Worm (Caenorhabditis elegans) whole organism, early embryonic: Measurements from ENCODE around the gene ZC262.4.

Experiments
- B0310.2 ChIP-seq: sonication (generic microtip); optimal IDR thresholded peaks from 2 replicates; lab custom pipeline; 2016; ENCODE audit warnings: mild to moderate bottlenecking, missing genetic modification characterization, missing compliant biosample characterization
- F13C5.2 ChIP-seq: sonication (generic microtip); optimal IDR thresholded peaks from 2 replicates; lab custom pipeline; 2017; ENCODE audit warnings: mild to moderate bottlenecking, missing genetic modification characterization, inconsistent platforms, missing compliant biosample characterization
- aly-1 ChIP-seq: sonication (generic microtip); optimal IDR thresholded peaks from 2 replicates; lab custom pipeline; 2016; ENCODE audit warnings: missing genetic modification characterization, missing compliant biosample characterization
- ama-1 ChIP-seq: fragments of 150-350 bp; optimal IDR thresholded peaks from 2 replicates; lab custom pipeline; 2014
- ceh-13 ChIP-seq: fragments of 200-800 bp; sonication (Bioruptor generic); optimal IDR thresholded peaks from 2 replicates; lab custom pipeline; 2018; ENCODE audit warnings: mild to moderate bottlenecking, missing genetic modification characterization, missing compliant biosample characterization
- ceh-36 ChIP-seq: sonication (generic microtip); optimal IDR thresholded peaks from 2 replicates; lab custom pipeline; 2016; ENCODE audit warnings: missing genetic modification characterization, inconsistent platforms, missing compliant biosample characterization
- ets-7 ChIP-seq: sonication (generic microtip); optimal IDR thresholded peaks from 2 replicates; lab custom pipeline; 2016; ENCODE audit warnings: missing genotype, missing genetic modification characterization, missing compliant biosample characterization
- flt-1 ChIP-seq: fragments of 200-800 bp; sonication (Bioruptor generic); IDR thresholded peaks from 2 replicates; pipeline ENCODE4 v1.3.6; 2022; ENCODE audit warnings: missing genetic modification characterization, missing compliant biosample characterization
- hmbx-1 ChIP-seq: sonication (generic microtip); optimal IDR thresholded peaks from 2 replicates; lab custom pipeline; 2016; ENCODE audit warnings: mild to moderate bottlenecking, missing genetic modification characterization, missing compliant biosample characterization
- hmg-4 ChIP-seq: fragments of 200-800 bp; sonication (Bioruptor generic); optimal IDR thresholded peaks from 2 replicates; lab custom pipeline; 2018; ENCODE audit warnings: mild to moderate bottlenecking, missing genetic modification characterization, missing compliant biosample characterization
- hnd-1 ChIP-seq: sonication (generic microtip); optimal IDR thresholded peaks from 2 replicates; lab custom pipeline; 2016; ENCODE audit warnings: missing genetic modification characterization, missing compliant biosample characterization
- pes-1 ChIP-seq: fragments of 200-800 bp; sonication (Bioruptor generic); IDR thresholded peaks from 2 replicates; pipeline ENCODE4 v1.3.6; 2022; ENCODE audit warnings: missing genetic modification reagents, missing genetic modification characterization, missing compliant biosample characterization
- scrt-1 ChIP-seq: fragments of 200-800 bp; sonication (Bioruptor generic); IDR thresholded peaks from 2 replicates; pipeline ENCODE4 v1.3.6; 2022; ENCODE audit warnings: missing genetic modification characterization, missing compliant biosample characterization
- sea-1 ChIP-seq: fragments of 200-800 bp; sonication (Bioruptor generic); conservative IDR thresholded peaks from 2 replicates; pipeline ENCODE4 v1.3.6; 2022; ENCODE audit warnings: missing genetic modification characterization, missing compliant biosample characterization
- tbx-11 ChIP-seq: fragments of 200-800 bp; sonication (Bioruptor generic); IDR thresholded peaks from 2 replicates; pipeline ENCODE4 v1.3.6; 2022; ENCODE audit warnings: missing genetic modification characterization, missing compliant biosample characterization
- tbx-37 ChIP-seq: fragments of 200-800 bp; sonication (Bioruptor generic); conservative IDR thresholded peaks from 2 replicates; pipeline ENCODE4 v1.3.6; 2022; ENCODE audit warnings: missing genetic modification reagents, missing genetic modification characterization, missing compliant biosample characterization
- tra-4 ChIP-seq: sonication (generic microtip); optimal IDR thresholded peaks from 2 replicates; lab custom pipeline; 2017; ENCODE audit warnings: missing genetic modification characterization, missing compliant biosample characterization

Gene ZC262.4

DNA sequence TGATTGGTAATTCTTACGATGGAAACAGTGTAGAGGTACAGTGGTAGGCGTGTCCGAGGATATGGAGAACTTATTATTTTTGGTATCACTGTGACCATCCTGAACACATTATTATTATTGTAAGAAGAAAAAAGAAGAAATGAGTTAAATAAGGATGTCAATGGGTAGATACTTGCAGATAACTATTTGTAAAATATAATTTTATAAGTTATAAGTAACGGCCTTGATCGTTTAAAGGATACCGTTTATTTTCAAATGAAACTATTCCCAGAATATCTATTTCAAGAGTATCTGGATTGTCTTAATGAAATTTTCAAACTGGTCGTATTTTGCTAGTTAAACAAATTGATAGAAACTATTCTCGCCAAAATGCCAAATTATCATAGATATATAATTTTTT, 14.1 kb downstream of the ZC262.4 start, which contains the start of gene F10E9.10:
Gene F10E9.10, minus strand, starts transcription at position 101 of the 400 bp plus-strand sequence.
- TF ChIP-seq B0310.2 (tag; lab: Kevin White, UChicago) (no peak), hnd-1 (no peak), tra-4 (tag; lab: Kevin White, UChicago) (no peak), ama-1 (lab: Kevin White, UChicago) (no peak), flt-1 (GFP tag; lab: Robert Waterston, UW) (no peak)

DNA sequence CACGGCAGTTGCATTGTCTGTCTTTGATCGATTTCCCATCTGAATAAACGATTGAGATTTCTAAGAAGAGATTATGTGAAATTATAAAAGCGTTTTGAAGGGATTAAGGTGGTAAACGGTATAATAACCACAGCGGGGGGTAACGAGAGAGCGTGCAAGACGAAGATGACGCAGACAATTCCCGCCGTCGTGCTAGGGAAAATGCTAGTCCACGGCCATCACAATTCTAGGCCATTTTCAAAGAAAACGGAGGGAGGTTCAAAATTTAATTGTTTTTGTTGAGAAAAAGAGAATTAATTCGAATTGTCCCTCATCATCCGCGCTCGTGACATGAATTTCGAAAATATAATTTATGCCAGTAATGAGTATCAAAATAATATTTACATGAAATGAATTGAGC, 15.2 kb downstream of the ZC262.4 start, which contains the start of gene F10E9.11:
Gene F10E9.11, minus strand, starts transcription at position 161 of the 400 bp plus-strand sequence.
- TF ChIP-seq sea-1 (GFP tag; lab: Robert Waterston, UW) (0 out of 2 replicates have a peak, but pooled peaks have one; percentile 70), tbx-37 (GFP tag; lab: Robert Waterston, UW) (peak; percentile 89), pes-1 (GFP tag; lab: Robert Waterston, UW) (peak; percentile 57; the same call in 1 of the 2 replicates), tbx-11 (no peak), hmbx-1 (tag; lab: Kevin White, UChicago) (no peak), tra-4 (tag; lab: Kevin White, UChicago) (no peak), hmg-4 (GFP tag; lab: Kevin White, UChicago) (peak; percentile 40), aly-1 (peak; percentile 46), ets-7 (tag; lab: Kevin White, UChicago) (peak; percentile 50), scrt-1 (GFP tag; lab: Robert Waterston, UW) (no peak), ama-1 (lab: Kevin White, UChicago) (no peak), B0310.2 (tag; lab: Kevin White, UChicago) (no peak), ceh-36 (tag; lab: Kevin White, UChicago) (no peak), flt-1 (GFP tag; lab: Robert Waterston, UW) (peak; percentile 64), hnd-1 (no peak), F13C5.2 (tag; lab: Kevin White, UChicago) (peak; percentile 53), ceh-13 (no peak)

ce11 chrIII:8318488-8318887, 15.8 kb downstream of the ZC262.4 start, which contains the start of gene sas-4:
sas-4 (minus strand) TSS chrIII:8318588.
- no peak for TF ChIP-seq B0310.2 (tag; lab: Kevin White, UChicago)
- TF ChIP-seq tbx-11: no peak
- no peak for TF ChIP-seq ceh-36 (tag; lab: Kevin White, UChicago)
- TF ChIP-seq hmbx-1 (tag; lab: Kevin White, UChicago): no peak
- no peak for TF ChIP-seq pes-1 (GFP tag; lab: Robert Waterston, UW)
- TF ChIP-seq tra-4 (tag; lab: Kevin White, UChicago): no peak
- no peak for TF ChIP-seq flt-1 (GFP tag; lab: Robert Waterston, UW)
- no peak for TF ChIP-seq ama-1 (lab: Kevin White, UChicago)
- TF ChIP-seq ets-7 (tag; lab: Kevin White, UChicago): no peak
- no peak for TF ChIP-seq scrt-1 (GFP tag; lab: Robert Waterston, UW)
- no peak for TF ChIP-seq tbx-37 (GFP tag; lab: Robert Waterston, UW)
- TF ChIP-seq ceh-13: no peak
- TF ChIP-seq aly-1: no peak
- TF ChIP-seq sea-1 (GFP tag; lab: Robert Waterston, UW): no peak
- no peak for TF ChIP-seq F13C5.2 (tag; lab: Kevin White, UChicago)
- TF ChIP-seq hmg-4 (GFP tag; lab: Kevin White, UChicago): no peak
- TF ChIP-seq hnd-1: no peak

- no peak for TF ChIP-seq ceh-13
- TF ChIP-seq tbx-37 (GFP tag; lab: Robert Waterston, UW): no peak
- no peak for TF ChIP-seq ets-7 (tag; lab: Kevin White, UChicago)
- no peak for TF ChIP-seq hmbx-1 (tag; lab: Kevin White, UChicago)
- TF ChIP-seq tra-4 (tag; lab: Kevin White, UChicago): no peak
- no peak for TF ChIP-seq aly-1
- TF ChIP-seq B0310.2 (tag; lab: Kevin White, UChicago): no peak
These were observed 21.9 kb downstream of the ZC262.4 start, which contains the start of gene F10E9.2 for ce11 chrIII:8312393-8312792. F10E9.2 (plus strand) TSS chrIII:8312693.

ce11 chrIII:8310239-8311057, 23.9 kb downstream of the ZC262.4 start, which contains the start of gene F10E9.3:
F10E9.3 (plus strand) TSS chrIII:8311007.
- no peak for TF ChIP-seq hmg-4 (GFP tag; lab: Kevin White, UChicago)
- TF ChIP-seq hmbx-1 (tag; lab: Kevin White, UChicago): no peak
- TF ChIP-seq aly-1: no peak
- no peak for TF ChIP-seq ceh-36 (tag; lab: Kevin White, UChicago)
- no peak for TF ChIP-seq pes-1 (GFP tag; lab: Robert Waterston, UW)
- TF ChIP-seq scrt-1 (GFP tag; lab: Robert Waterston, UW): no peak
- TF ChIP-seq ama-1 (lab: Kevin White, UChicago): no peak
- no peak for TF ChIP-seq tbx-37 (GFP tag; lab: Robert Waterston, UW)

DNA sequence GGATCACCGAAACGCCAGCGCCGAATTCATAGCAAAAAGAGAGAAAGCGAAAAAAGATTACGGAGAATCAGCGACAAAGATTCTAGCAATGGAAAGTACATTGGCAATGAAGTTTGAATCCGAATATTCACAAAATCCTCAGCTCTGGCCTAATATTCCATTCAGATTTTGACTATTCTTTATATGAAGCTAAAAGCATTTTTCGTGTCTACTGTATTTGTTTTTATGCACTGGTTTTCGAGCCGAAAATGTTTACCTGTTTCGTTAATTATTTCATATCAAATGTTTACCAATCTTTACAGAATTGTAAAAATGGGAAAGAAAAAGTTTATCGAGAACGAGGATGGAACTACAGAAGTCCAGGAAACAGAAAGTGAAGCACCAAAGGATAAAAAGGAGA, 26.1 kb downstream of the ZC262.4 start, which contains the start of gene F10E9.4:
Gene F10E9.4, plus strand, starts transcription at position 301 of the 400 bp plus-strand sequence.
- no peak for TF ChIP-seq F13C5.2 (tag; lab: Kevin White, UChicago)
- TF ChIP-seq hmbx-1 (tag; lab: Kevin White, UChicago): no peak
- no peak for TF ChIP-seq ceh-36 (tag; lab: Kevin White, UChicago)
- TF ChIP-seq B0310.2 (tag; lab: Kevin White, UChicago): no peak
- TF ChIP-seq ceh-13: no peak
- no peak for TF ChIP-seq tbx-37 (GFP tag; lab: Robert Waterston, UW)
- TF ChIP-seq tra-4 (tag; lab: Kevin White, UChicago): no peak
- TF ChIP-seq sea-1 (GFP tag; lab: Robert Waterston, UW): no peak
- TF ChIP-seq tbx-11: no peak
- TF ChIP-seq ama-1 (lab: Kevin White, UChicago): no peak
- TF ChIP-seq hnd-1: no peak
- no peak for TF ChIP-seq scrt-1 (GFP tag; lab: Robert Waterston, UW)
- no peak for TF ChIP-seq hmg-4 (GFP tag; lab: Kevin White, UChicago)
- no peak for TF ChIP-seq pes-1 (GFP tag; lab: Robert Waterston, UW)
- TF ChIP-seq flt-1 (GFP tag; lab: Robert Waterston, UW): no peak
- TF ChIP-seq aly-1: no peak
- no peak for TF ChIP-seq ets-7 (tag; lab: Kevin White, UChicago)
